Worm (Caenorhabditis elegans): ENCODE data around the gene vab-15.

vab-15 gene

DNA sequence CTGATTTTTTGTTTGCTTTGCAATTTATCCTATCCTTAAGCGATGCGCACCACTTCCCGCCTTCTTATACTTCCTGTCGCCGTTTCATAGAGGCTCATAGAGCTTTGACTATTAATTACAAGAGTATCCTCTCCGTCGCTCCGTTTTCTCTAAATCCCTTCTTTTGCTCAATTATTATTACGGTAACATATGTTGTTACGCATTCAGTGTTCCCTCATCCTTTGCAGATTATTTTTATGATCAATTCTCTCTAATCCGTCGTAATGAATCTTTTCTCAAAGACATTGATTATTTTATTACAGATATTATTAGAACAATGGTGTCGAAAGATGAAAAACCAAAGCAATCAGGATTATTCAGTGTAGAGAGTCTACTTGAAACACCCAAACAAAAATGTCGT lies at the start of gene vab-15:
TSS of gene vab-15 (plus strand) at position 301 of the 400 bp plus-strand sequence.
- TF ChIP-seq unc-39 (tag; optimal IDR thresholded peaks at IDR 0.05), result no peak
- TF ChIP-seq snpc-4 (tag; optimal IDR thresholded peaks at IDR 0.05), result no peak

- TF ChIP-seq fkh-10 (GFP tag; optimal IDR thresholded peaks at IDR 0.05) (peak; percentile 35), pha-4 (tag; optimal IDR thresholded peaks at IDR 0.05) (no peak), nfya-1 (tag; optimal IDR thresholded peaks at IDR 0.05; ENCODE audit: insufficient read depth) (peak; percentile 13), lin-39 (tag; optimal IDR thresholded peaks at IDR 0.05) (peak; percentile 83)
Observed at ce11 chrX:9798530-9798929, 48.5 kb upstream of the vab-15 start, which contains the start of gene F36G3.3. TSS of gene F36G3.3 (plus strand) at chrX:9798835.

DNA sequence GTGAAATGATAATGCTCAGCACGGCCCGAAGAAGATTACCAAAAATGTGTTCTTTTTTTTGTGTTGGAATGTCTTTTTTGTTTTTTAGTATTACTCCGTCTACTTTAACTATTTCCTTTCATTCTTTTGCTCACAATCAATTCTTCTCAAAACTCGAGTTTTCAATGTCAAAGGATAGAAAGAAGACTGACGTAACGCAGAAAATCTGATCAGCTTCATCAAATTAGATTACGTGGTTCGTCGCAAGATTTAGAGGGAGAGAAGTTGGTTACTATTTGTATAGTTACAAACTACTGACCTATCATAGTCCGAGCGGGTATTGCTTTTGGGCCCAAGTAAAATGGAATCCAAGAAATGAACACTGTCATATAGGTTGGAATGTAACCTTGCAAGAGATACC lies 43.5 kb upstream of the vab-15 start:
- TF ChIP-seq ztf-4 (tag; optimal IDR thresholded peaks at IDR 0.05) (no peak), fkh-10 (GFP tag; optimal IDR thresholded peaks at IDR 0.05) (peak; percentile 91)

DNA sequence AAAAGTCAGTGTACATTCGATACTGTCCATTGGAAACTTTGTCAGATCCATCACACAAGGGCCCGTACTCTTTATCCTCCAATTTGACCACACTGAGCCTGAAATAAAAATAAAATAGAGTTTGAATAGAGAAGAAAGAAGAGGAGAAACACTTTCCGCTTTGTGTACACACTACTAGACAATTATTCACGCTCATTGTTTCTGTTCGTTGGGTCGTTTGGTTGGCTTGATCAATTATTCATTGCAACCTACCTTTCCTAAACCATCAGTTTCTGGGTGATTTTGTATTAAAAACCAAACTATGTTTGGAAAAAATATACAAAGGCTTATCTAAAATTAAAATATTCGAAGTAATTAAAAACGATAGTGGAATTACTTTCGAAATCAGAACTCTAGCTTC lies 42.3 kb upstream of the vab-15 start:
- TF ChIP-seq unc-62 (GFP tag; optimal IDR thresholded peaks at IDR 0.05), result no peak
- no peak for TF ChIP-seq ceh-9 (tag; optimal IDR thresholded peaks at IDR 0.05)
- no peak for TF ChIP-seq elt-3 (tag; optimal IDR thresholded peaks at IDR 0.05)
- no peak for TF ChIP-seq fkh-2 (tag; optimal IDR thresholded peaks at IDR 0.05)
- TF ChIP-seq fkh-10 (GFP tag; optimal IDR thresholded peaks at IDR 0.05), result no peak
- no peak for TF ChIP-seq nhr-23 (tag; optimal IDR thresholded peaks at IDR 0.05)
- no peak for TF ChIP-seq elt-2 (tag; optimal IDR thresholded peaks at IDR 0.05)
- no peak for TF ChIP-seq ztf-11 (tag; optimal IDR thresholded peaks at IDR 0.05)
- no peak for TF ChIP-seq elt-1 (tag; optimal IDR thresholded peaks at IDR 0.05)
- TF ChIP-seq lin-15B (tag; optimal IDR thresholded peaks at IDR 0.05), result no peak
- no peak for TF ChIP-seq mdl-1 (tag; optimal IDR thresholded peaks at IDR 0.05)
- no peak for TF ChIP-seq nhr-12 (tag; optimal IDR thresholded peaks at IDR 0.05)
- no peak for TF ChIP-seq zag-1 (tag; optimal IDR thresholded peaks at IDR 0.05)
- TF ChIP-seq pha-4 (tag; optimal IDR thresholded peaks at IDR 0.05), result no peak

ce11 chrX:9805426-9805825 lies 41.6 kb upstream of the vab-15 start:
- TF ChIP-seq pha-4 (tag; optimal IDR thresholded peaks at IDR 0.05), result no peak
- peak; percentile 80 for TF ChIP-seq fkh-10 (GFP tag; optimal IDR thresholded peaks at IDR 0.05)

DNA sequence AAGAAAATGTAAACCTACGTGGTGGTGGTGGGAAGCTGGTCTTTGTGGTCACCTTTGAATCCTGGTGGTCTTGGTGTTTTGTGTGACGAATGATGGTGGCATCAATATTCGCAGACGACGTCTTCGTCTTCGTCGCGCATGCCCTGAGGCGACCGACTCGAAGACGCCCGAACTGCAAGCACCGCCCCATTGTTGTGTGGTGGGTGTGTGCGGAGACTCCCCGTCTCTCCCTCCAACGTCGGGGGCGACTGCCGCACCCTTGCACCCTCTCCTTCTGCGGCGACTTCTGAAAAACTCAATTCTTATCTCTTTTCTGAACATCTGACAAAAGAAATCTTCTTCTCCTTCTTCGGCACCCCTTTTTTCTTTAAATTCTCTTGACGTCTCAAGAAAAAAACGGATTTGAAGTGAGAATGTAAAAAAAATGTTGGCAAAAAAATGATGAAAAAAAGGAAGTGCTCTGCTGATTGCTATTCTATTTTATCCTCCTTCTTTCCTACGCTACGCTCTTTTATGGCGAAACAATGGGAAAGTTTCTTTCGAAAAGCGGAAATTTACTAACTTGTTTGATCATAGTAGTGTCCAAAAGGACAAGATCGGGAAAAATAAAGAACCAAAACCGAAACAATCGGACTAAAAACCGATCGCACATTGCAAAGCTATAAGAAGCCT lies 39.6 kb upstream of the vab-15 start, which contains the start of gene lgc-47:
TSS of gene lgc-47 (minus strand) at position 286 of the 672 bp plus-strand sequence.
- TF ChIP-seq pha-4 (tag; optimal IDR thresholded peaks at IDR 0.05), result no peak
- peak; percentile 85 for TF ChIP-seq fkh-10 (GFP tag; optimal IDR thresholded peaks at IDR 0.05)

DNA sequence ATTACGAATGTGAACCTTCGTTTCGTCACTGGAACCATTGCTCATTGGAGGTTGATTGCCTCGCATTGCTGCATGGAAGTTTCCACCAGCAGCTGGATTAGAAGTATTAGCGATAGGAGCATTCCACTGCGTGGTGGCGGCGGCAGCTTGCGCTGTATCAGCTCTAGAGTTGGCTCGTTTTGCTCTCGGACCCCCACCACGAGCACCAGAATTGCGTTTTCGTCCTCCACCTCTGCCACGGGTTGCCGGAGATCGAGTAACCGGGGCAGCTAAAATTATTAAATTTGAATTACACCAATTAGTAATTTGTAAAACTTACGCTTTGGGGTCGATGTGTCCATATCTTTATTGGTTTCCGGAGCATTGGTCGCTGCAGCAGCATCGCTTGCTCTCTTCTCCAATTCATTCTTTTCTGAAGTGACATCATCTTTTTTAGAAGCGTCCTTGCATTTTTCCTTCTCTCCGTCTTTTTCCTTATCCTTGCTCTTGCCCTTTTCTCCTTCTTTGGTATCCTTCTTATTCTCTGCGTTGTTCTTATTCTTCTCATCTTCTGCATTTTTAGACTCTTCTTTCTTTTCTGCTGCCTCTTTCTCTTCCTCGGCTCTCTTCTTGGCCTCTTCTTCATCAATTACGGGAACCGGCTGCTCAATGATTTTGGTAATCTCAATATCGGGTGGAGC lies 32.8 kb upstream of the vab-15 start:
- TF ChIP-seq daf-12 (tag; optimal IDR thresholded peaks at IDR 0.05), result no peak
- no peak for TF ChIP-seq pha-4 (tag; optimal IDR thresholded peaks at IDR 0.05)
- TF ChIP-seq ceh-28 (tag; optimal IDR thresholded peaks at IDR 0.05), result no peak
- TF ChIP-seq lin-15B (tag; optimal IDR thresholded peaks at IDR 0.05), result no peak
- peak; percentile 49 for TF ChIP-seq lin-39 (tag; optimal IDR thresholded peaks at IDR 0.05)

- TF ChIP-seq R02D3.7 (tag; optimal IDR thresholded peaks at IDR 0.05) (no peak), nfya-1 (tag; optimal IDR thresholded peaks at IDR 0.05; ENCODE audit: insufficient read depth) (no peak)
Observed at ce11 chrX:9822173-9822572, 24.9 kb upstream of the vab-15 start, which contains the start of gene dpy-22. TSS of gene dpy-22 (minus strand) at chrX:9822273.
